Fruit fly (Drosophila melanogaster): Measurements from ENCODE around the gene psidin.

psidin gene

DNA sequence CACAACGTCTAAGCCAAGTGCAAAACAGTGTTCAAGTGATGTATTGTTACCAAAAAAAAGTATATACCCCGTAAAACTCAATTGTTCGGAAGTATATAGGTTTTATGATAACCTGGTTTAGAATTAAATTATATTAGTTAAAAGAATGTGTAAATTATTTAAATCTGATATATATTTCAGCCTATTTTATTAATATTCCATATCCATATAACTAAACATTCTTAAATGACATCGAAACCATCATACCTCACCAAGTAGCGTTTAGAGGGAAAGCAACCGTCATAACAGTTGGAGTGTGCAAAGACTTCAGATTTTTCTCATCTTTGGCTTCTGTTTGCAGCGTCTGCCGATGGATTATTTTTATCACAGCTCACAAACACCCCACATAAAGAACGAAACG, 22.0 kb upstream of the psidin start (continued):
- TF ChIP-seq Eip74EF (GFP tag; optimal IDR thresholded peaks at IDR 0.05) = peak in 1 of 2 experiments; percentile 72
- TF ChIP-seq CG11093 (GFP tag; IDR thresholded peaks at IDR 0.05) = peak; percentile 77
- no peak for TF ChIP-seq amos (GFP tag; IDR thresholded peaks at IDR 0.05; ENCODE audit: partially characterized antibody)
- peak; percentile 25 for TF ChIP-seq CG12071 (GFP tag; optimal IDR thresholded peaks at IDR 0.05)
- no peak for TF ChIP-seq CTCF (GFP tag; optimal IDR thresholded peaks at IDR 0.05)
- peak; percentile 84 for TF ChIP-seq HLH3B (GFP tag; IDR thresholded peaks at IDR 0.05)
- peak; percentile 59 for TF ChIP-seq ewg (GFP tag; optimal IDR thresholded peaks at IDR 0.05)
- TF ChIP-seq CG9797 (GFP tag; optimal IDR thresholded peaks at IDR 0.05) = no peak
- no peak for TF ChIP-seq pnt (GFP tag; optimal IDR thresholded peaks at IDR 0.05)
- TF ChIP-seq Hr3 (GFP tag; optimal IDR thresholded peaks at IDR 0.05) = peak; percentile 76
- TF ChIP-seq nom (GFP tag; optimal IDR thresholded peaks at IDR 0.05) = peak; percentile 36
- TF ChIP-seq CG15696 (tag; optimal IDR thresholded peaks at IDR 0.05) = peak; percentile 89
- TF ChIP-seq fd102C (GFP tag; optimal IDR thresholded peaks at IDR 0.05) = peak; percentile 57
- TF ChIP-seq Dek (tag; optimal IDR thresholded peaks at IDR 0.05) = peak; percentile 73
- no peak for TF ChIP-seq Rx (GFP tag; IDR thresholded peaks at IDR 0.05)
- no peak for TF ChIP-seq bbx (GFP tag; IDR thresholded peaks at IDR 0.05; ENCODE audit: partially characterized antibody)
- peak; percentile 87 for TF ChIP-seq CG15269 (tag; optimal IDR thresholded peaks at IDR 0.05)
- peak; percentile 13 to 23 for TF ChIP-seq chif (GFP tag; optimal IDR thresholded peaks at IDR 0.05)
- TF ChIP-seq CG8924 (tag; optimal IDR thresholded peaks at IDR 0.05) = peak; percentile 90
- peak; percentile 77 for TF ChIP-seq peb (GFP tag; IDR thresholded peaks at IDR 0.05)
- TF ChIP-seq exex (tag; optimal IDR thresholded peaks at IDR 0.05) = peak; percentile 39
- peak; percentile 2 for TF ChIP-seq schlank (tag; optimal IDR thresholded peaks at IDR 0.05)
- TF ChIP-seq Mes4 (GFP tag; optimal IDR thresholded peaks at IDR 0.05) = no peak
- peak; percentile 39 for TF ChIP-seq CG6854 (GFP tag; optimal IDR thresholded peaks at IDR 0.05)
- peak; percentile 92 for TF ChIP-seq vvl (GFP tag; IDR thresholded peaks at IDR 0.05)
- no peak for TF ChIP-seq luna (GFP tag; optimal IDR thresholded peaks at IDR 0.05)
- peak; percentile 84 for TF ChIP-seq gcm (GFP tag; optimal IDR thresholded peaks at IDR 0.05)
- TF ChIP-seq CG11560 (tag; IDR thresholded peaks at IDR 0.05) = no peak
- TF ChIP-seq grn (GFP tag; optimal IDR thresholded peaks at IDR 0.05) = no peak
- TF ChIP-seq prd (optimal IDR thresholded peaks at IDR 0.05) = no peak
- TF ChIP-seq prd (GFP tag; IDR thresholded peaks at IDR 0.05) = peak; percentile 95
- peak; percentile 65 for TF ChIP-seq Nf-YB (GFP tag; optimal IDR thresholded peaks at IDR 0.05)
- no peak for TF ChIP-seq crc (GFP tag; optimal IDR thresholded peaks at IDR 0.05)
- peak; percentile 77 for TF ChIP-seq CG9932 (GFP tag; IDR thresholded peaks at IDR 0.05)
- TF ChIP-seq Aef1 (GFP tag; IDR thresholded peaks at IDR 0.05) = peak; percentile 64
- no peak for TF ChIP-seq jumu (GFP tag; optimal IDR thresholded peaks at IDR 0.05)
- TF ChIP-seq CG7745 (tag; optimal IDR thresholded peaks at IDR 0.05) = peak; percentile 62
- no peak for TF ChIP-seq Doc3 (GFP tag; IDR thresholded peaks at IDR 0.05; ENCODE audit: partially characterized antibody)
- peak; percentile 89 for TF ChIP-seq CG7839 (tag; optimal IDR thresholded peaks at IDR 0.05)
- TF ChIP-seq caup (GFP tag; optimal IDR thresholded peaks at IDR 0.05; ENCODE audit: severe bottlenecking) = peak; percentile 70
- peak; percentile 86 for TF ChIP-seq CG13424 (tag; optimal IDR thresholded peaks at IDR 0.05)
- no peak for TF ChIP-seq CG16813 (GFP tag; IDR thresholded peaks at IDR 0.05; ENCODE audit: partially characterized antibody)
- peak; percentile 76 for TF ChIP-seq Dbx (GFP tag; IDR thresholded peaks at IDR 0.05)
- no peak for TF ChIP-seq BEAF-32 (GFP tag; optimal IDR thresholded peaks at IDR 0.05)
- peak; percentile 84 for TF ChIP-seq phol (tag; optimal IDR thresholded peaks at IDR 0.05)
- no peak for TF ChIP-seq shn (GFP tag; optimal IDR thresholded peaks at IDR 0.05)
- no peak for TF ChIP-seq nau (GFP tag; optimal IDR thresholded peaks at IDR 0.05)
- TF ChIP-seq en (GFP tag; optimal IDR thresholded peaks at IDR 0.05) = no peak
- no peak for TF ChIP-seq tll (GFP tag; optimal IDR thresholded peaks at IDR 0.05)
- TF ChIP-seq CG2116 (GFP tag; optimal IDR thresholded peaks at IDR 0.05) = peak; percentile 11
- TF ChIP-seq emc (GFP tag; optimal IDR thresholded peaks at IDR 0.05) = no peak

Measured in whole organism, embryonic.